Worm (Caenorhabditis elegans): ENCODE data around the gene F37A8.2.
A peak's percentile ranks its signal among the peaks of the same experiment; 100 is the strongest.

ce11 chrIII:3898850-3899249 is 32.5 kb downstream of the F37A8.2 start:
- TF ChIP-seq aly-2 (tag; optimal IDR thresholded peaks at IDR 0.05) (no peak), spr-1 (tag; optimal IDR thresholded peaks at IDR 0.05) (no peak), nhr-11 (tag; optimal IDR thresholded peaks at IDR 0.05) (no peak), lin-1 (GFP tag; IDR thresholded peaks at IDR 0.05) (no peak), unc-62 (GFP tag; optimal IDR thresholded peaks at IDR 0.05 in 1 of 2) (peak in 1 of 2 experiments; percentile 44), unc-62 (tag; optimal IDR thresholded peaks at IDR 0.05) (no peak), Y75B8A.6 (GFP tag; IDR thresholded peaks at IDR 0.05) (no peak), arid-1 (GFP tag; conservative IDR thresholded peaks at IDR 0.05) (no peak), jun-1 (tag; optimal IDR thresholded peaks at IDR 0.05) (no peak), nhr-25 (tag; optimal IDR thresholded peaks at IDR 0.05; ENCODE audit: borderline replicate concordance, insufficient read depth) (no peak), zip-11 (GFP tag; IDR thresholded peaks at IDR 0.05) (no peak), ctbp-1 (GFP tag; IDR thresholded peaks at IDR 0.05) (no peak), nhr-237 (tag; optimal IDR thresholded peaks at IDR 0.05) (no peak)

Data from whole organism, L4 larva.